Worm (Caenorhabditis elegans): ENCODE results near the gene T07A5.7.

Gene T07A5.7

ce11 chrIII:10329811-10330210 is 18.9 kb upstream of the T07A5.7 start:
- TF ChIP-seq nhr-111 (GFP tag; optimal IDR thresholded peaks at IDR 0.05) = no peak
- no peak for TF ChIP-seq set-16 (GFP tag; IDR thresholded peaks at IDR 0.05)
- TF ChIP-seq rbr-2 (tag; optimal IDR thresholded peaks at IDR 0.05) = no peak
- TF ChIP-seq tag-97 (GFP tag; IDR thresholded peaks at IDR 0.05) = no peak
- TF ChIP-seq nhr-102 (tag; optimal IDR thresholded peaks at IDR 0.05) = no peak
- TF ChIP-seq hif-1 (tag; optimal IDR thresholded peaks at IDR 0.05) = peak in 1 of 2 experiments; percentile 46
- peak; percentile 23 for TF ChIP-seq pqm-1 (tag; optimal IDR thresholded peaks at IDR 0.05)
- TF ChIP-seq mxl-2 (GFP tag; conservative IDR thresholded peaks at IDR 0.05) = no peak
- no peak for TF ChIP-seq ceh-62 (tag; optimal IDR thresholded peaks at IDR 0.05)
- TF ChIP-seq madf-5 (GFP tag; IDR thresholded peaks at IDR 0.05) = no peak
- no peak for TF ChIP-seq gei-8 (GFP tag; optimal IDR thresholded peaks at IDR 0.05)
- no peak for TF ChIP-seq sdz-12 (GFP tag; optimal IDR thresholded peaks at IDR 0.05)
- no peak for TF ChIP-seq ztf-7 (tag; optimal IDR thresholded peaks at IDR 0.05)
- no peak for TF ChIP-seq skn-1 (tag; optimal IDR thresholded peaks at IDR 0.05)
- no peak for TF ChIP-seq T20F7.1 (GFP tag; optimal IDR thresholded peaks at IDR 0.05)
- TF ChIP-seq ceh-82 (tag; optimal IDR thresholded peaks at IDR 0.05) = no peak
- TF ChIP-seq nhr-25 (tag; optimal IDR thresholded peaks at IDR 0.05; ENCODE audit: borderline replicate concordance, insufficient read depth) = no peak
- TF ChIP-seq jun-1 (tag; optimal IDR thresholded peaks at IDR 0.05) = no peak
- no peak for TF ChIP-seq Y48G9A.11 (GFP tag; IDR thresholded peaks at IDR 0.05)
- TF ChIP-seq nhr-11 (tag; optimal IDR thresholded peaks at IDR 0.05) = no peak
- TF ChIP-seq ceh-32 (tag; optimal IDR thresholded peaks at IDR 0.05; ENCODE audit: poor library complexity) = no peak
- TF ChIP-seq F49E8.2 (tag; optimal IDR thresholded peaks at IDR 0.05; ENCODE audit: borderline replicate concordance) = no peak
- TF ChIP-seq mep-1 (tag; optimal IDR thresholded peaks at IDR 0.05) = peak; percentile 37
- peak; percentile 44 for TF ChIP-seq mxl-3 (GFP tag; optimal IDR thresholded peaks at IDR 0.05)
- TF ChIP-seq daf-19 (GFP tag; conservative IDR thresholded peaks at IDR 0.05) = no peak
- TF ChIP-seq lin-13 (GFP tag; optimal IDR thresholded peaks at IDR 0.05) = no peak
- TF ChIP-seq F37D6.2 (tag; optimal IDR thresholded peaks at IDR 0.05) = no peak
- TF ChIP-seq mes-2 (tag; optimal IDR thresholded peaks at IDR 0.05; ENCODE audit: poor library complexity, severe bottlenecking) = no peak
- TF ChIP-seq lin-38 (GFP tag; IDR thresholded peaks at IDR 0.05) = no peak
- no peak for TF ChIP-seq nhr-6 (tag; optimal IDR thresholded peaks at IDR 0.05)
- no peak for TF ChIP-seq mdt-29 (GFP tag; IDR thresholded peaks at IDR 0.05)
- TF ChIP-seq aly-2 (tag; optimal IDR thresholded peaks at IDR 0.05) = no peak
- no peak for TF ChIP-seq egl-43 (GFP tag; IDR thresholded peaks at IDR 0.05)
- no peak for TF ChIP-seq nhr-48 (tag; optimal IDR thresholded peaks at IDR 0.05)
- TF ChIP-seq ama-1 (optimal IDR thresholded peaks at IDR 0.05) = no peak
- TF ChIP-seq unc-62 (GFP tag; optimal IDR thresholded peaks at IDR 0.05 in 1 of 2) = no peak
- TF ChIP-seq unc-62 (tag; optimal IDR thresholded peaks at IDR 0.05) = no peak
- TF ChIP-seq hlh-30 (tag; optimal IDR thresholded peaks at IDR 0.05; ENCODE audit: insufficient read depth) = peak; percentile 52
- no peak for TF ChIP-seq zfp-3 (GFP tag; conservative IDR thresholded peaks at IDR 0.05)
- no peak for TF ChIP-seq lin-15B (tag; optimal IDR thresholded peaks at IDR 0.05)
- peak in 1 of 2 experiments; percentile 25 for TF ChIP-seq mdl-1 (tag; optimal IDR thresholded peaks at IDR 0.05)
- no peak for TF ChIP-seq fkh-10 (GFP tag; optimal IDR thresholded peaks at IDR 0.05)
- TF ChIP-seq hmg-1.1 (GFP tag; IDR thresholded peaks at IDR 0.05) = no peak
- no peak for TF ChIP-seq unc-130 (GFP tag; optimal IDR thresholded peaks at IDR 0.05)
- TF ChIP-seq vab-7 (GFP tag; IDR thresholded peaks at IDR 0.05) = no peak
- no peak for TF ChIP-seq ceh-20 (GFP tag; IDR thresholded peaks at IDR 0.05)
- no peak for TF ChIP-seq spr-3 (GFP tag; optimal IDR thresholded peaks at IDR 0.05)
- peak; percentile 62 for TF ChIP-seq hlh-11 (tag; optimal IDR thresholded peaks at IDR 0.05)
- peak; percentile 56 for TF ChIP-seq dmd-6 (GFP tag; IDR thresholded peaks at IDR 0.05)
- TF ChIP-seq ceh-44 (GFP tag; IDR thresholded peaks at IDR 0.05) = no peak
- TF ChIP-seq lsy-2 (tag; optimal IDR thresholded peaks at IDR 0.05) = peak in 1 of 2 experiments; percentile 12
- TF ChIP-seq dmd-8 (GFP tag; IDR thresholded peaks at IDR 0.05) = no peak
